Fruit fly (Drosophila melanogaster): ENCODE measurements around the gene CG12395.

The CG12395 gene

DNA sequence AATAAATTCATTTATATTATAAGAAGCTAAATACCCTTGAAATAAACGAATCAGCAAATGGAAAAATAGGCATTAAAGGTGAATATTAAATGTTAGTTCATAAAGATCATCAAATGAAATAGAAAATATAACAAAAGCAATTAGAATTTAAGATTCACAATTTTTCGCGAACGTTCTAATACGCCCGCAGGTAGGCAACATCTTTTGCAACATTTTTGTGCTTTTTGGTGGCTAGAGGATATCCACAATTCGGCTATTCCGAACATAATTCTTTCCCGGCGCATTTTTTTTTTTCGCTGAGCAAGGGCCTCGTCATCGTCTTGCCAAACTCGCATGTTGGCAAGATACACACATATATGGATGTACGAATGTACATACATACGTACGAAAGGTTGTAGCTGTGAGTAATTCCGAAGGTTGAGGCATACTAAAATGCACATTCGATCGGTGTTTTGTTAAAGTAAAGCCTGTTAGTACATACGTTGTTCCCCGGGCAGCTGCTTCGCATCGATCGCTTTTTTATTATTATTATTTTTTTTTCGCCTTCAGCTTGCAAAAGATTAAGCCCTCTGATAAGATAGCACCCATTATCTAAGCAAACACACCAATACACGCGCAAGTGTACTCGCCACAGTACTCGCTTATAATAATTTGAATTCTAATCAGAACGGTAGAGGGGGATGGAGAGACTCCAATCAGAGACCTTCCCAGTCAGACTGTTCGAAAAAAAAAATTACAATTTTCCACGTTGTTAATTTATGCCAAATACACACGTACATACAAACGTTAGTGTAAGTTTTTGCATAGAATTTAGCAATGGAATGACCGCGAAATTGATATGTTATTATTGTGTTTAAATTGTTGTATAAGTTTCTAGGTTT is 39.9 kb upstream of the CG12395 start (continued):
- no peak for TF ChIP-seq otp (GFP tag; IDR thresholded peaks at IDR 0.05)
- TF ChIP-seq jigr1 (GFP tag; IDR thresholded peaks at IDR 0.05), result no peak
- TF ChIP-seq zfh2 (GFP tag; optimal IDR thresholded peaks at IDR 0.05), result peak; percentile 38
- no peak for TF ChIP-seq NC2α (GFP tag; optimal IDR thresholded peaks at IDR 0.05)
- no peak for TF ChIP-seq CG2712 (tag; optimal IDR thresholded peaks at IDR 0.05)
- no peak; the same call in 1 of the 2 replicates for TF ChIP-seq lmd (GFP tag; IDR thresholded peaks at IDR 0.05)
- TF ChIP-seq crc (GFP tag; optimal IDR thresholded peaks at IDR 0.05), result no peak
- TF ChIP-seq CG13894 (tag; optimal IDR thresholded peaks at IDR 0.05), result no peak
- peak; percentile 20 for TF ChIP-seq CG30403 (GFP tag; optimal IDR thresholded peaks at IDR 0.05)
- TF ChIP-seq Hr3 (GFP tag; optimal IDR thresholded peaks at IDR 0.05), result no peak
- no peak for TF ChIP-seq dimm (GFP tag; IDR thresholded peaks at IDR 0.05)
- no peak for TF ChIP-seq Oaz (GFP tag; IDR thresholded peaks at IDR 0.05)
- TF ChIP-seq slbo (GFP tag; IDR thresholded peaks at IDR 0.05), result peak; percentile 63
- TF ChIP-seq Fer3 (tag; optimal IDR thresholded peaks at IDR 0.05), result peak; percentile 2
- TF ChIP-seq Rfx (GFP tag; IDR thresholded peaks at IDR 0.05), result peak; percentile 57; the same call in 1 of the 2 replicates
- no peak for TF ChIP-seq CrebB (tag; optimal IDR thresholded peaks at IDR 0.05)
- no peak for TF ChIP-seq prd (optimal IDR thresholded peaks at IDR 0.05)
- no peak for TF ChIP-seq prd (GFP tag; IDR thresholded peaks at IDR 0.05)
- no peak for TF ChIP-seq pnt (GFP tag; optimal IDR thresholded peaks at IDR 0.05)
- peak; percentile 45 for TF ChIP-seq grau (tag; optimal IDR thresholded peaks at IDR 0.05)
- TF ChIP-seq dmrt99B (tag; optimal IDR thresholded peaks at IDR 0.05), result peak; percentile 14
- no peak for TF ChIP-seq CG6683 (GFP tag; optimal IDR thresholded peaks at IDR 0.05)
- peak; percentile 14 for TF ChIP-seq CG15514 (GFP tag; optimal IDR thresholded peaks at IDR 0.05)
- 0 out of 2 replicates have a peak, but pooled peaks have one; percentile 7 for TF ChIP-seq Ada2b (GFP tag; IDR thresholded peaks at IDR 0.05)
- peak in 1 of 2 experiments; percentile 11 for TF ChIP-seq Hr51 (GFP tag; optimal IDR thresholded peaks at IDR 0.05)
- no peak for TF ChIP-seq HmgD (GFP tag; optimal IDR thresholded peaks at IDR 0.05)
- no peak for TF ChIP-seq run (tag; optimal IDR thresholded peaks at IDR 0.05)
- TF ChIP-seq CG6854 (GFP tag; optimal IDR thresholded peaks at IDR 0.05), result no peak
- TF ChIP-seq CG8944 (GFP tag; optimal IDR thresholded peaks at IDR 0.05), result no peak
- no peak for TF ChIP-seq wek (GFP tag; optimal IDR thresholded peaks at IDR 0.05)
- TF ChIP-seq tio (GFP tag; optimal IDR thresholded peaks at IDR 0.05), result no peak
- TF ChIP-seq CG11695 (GFP tag; IDR thresholded peaks at IDR 0.05), result 0 out of 3 replicates have a peak, but pooled peaks have one; percentile 17
- no peak for TF ChIP-seq sima (GFP tag; optimal IDR thresholded peaks at IDR 0.05)
- no peak for TF ChIP-seq bab2 (GFP tag; optimal IDR thresholded peaks at IDR 0.05)
- no peak for TF ChIP-seq CG14965 (GFP tag; optimal IDR thresholded peaks at IDR 0.05; ENCODE audit: borderline replicate concordance)
- no peak for TF ChIP-seq dati (GFP tag; IDR thresholded peaks at IDR 0.05)
- TF ChIP-seq zf30C (GFP tag; optimal IDR thresholded peaks at IDR 0.05), result no peak
- no peak for TF ChIP-seq kah (GFP tag; optimal IDR thresholded peaks at IDR 0.05)
- 0 out of 2 replicates have a peak, but pooled peaks have one; percentile 13 for TF ChIP-seq vvl (GFP tag; IDR thresholded peaks at IDR 0.05)
- peak; percentile 30 for TF ChIP-seq lbe (GFP tag; optimal IDR thresholded peaks at IDR 0.05)
- TF ChIP-seq stc (GFP tag; IDR thresholded peaks at IDR 0.05), result 0 out of 2 replicates have a peak, but pooled peaks have one; percentile 11
- peak; percentile 36 for TF ChIP-seq CG15269 (tag; optimal IDR thresholded peaks at IDR 0.05)
- TF ChIP-seq CG3065 (GFP tag; optimal IDR thresholded peaks at IDR 0.05), result no peak
- TF ChIP-seq C15 (GFP tag; IDR thresholded peaks at IDR 0.05), result no peak
- TF ChIP-seq CG8290 (GFP tag; optimal IDR thresholded peaks at IDR 0.05), result no peak
- TF ChIP-seq CG8290 (tag; optimal IDR thresholded peaks at IDR 0.05), result peak in 1 of 2 experiments; percentile 38
- TF ChIP-seq stwl (tag; optimal IDR thresholded peaks at IDR 0.05), result no peak
- no peak for TF ChIP-seq Dp (GFP tag; optimal IDR thresholded peaks at IDR 0.05)
- TF ChIP-seq CG2889 (GFP tag; IDR thresholded peaks at IDR 0.05), result no peak
- TF ChIP-seq phol (tag; optimal IDR thresholded peaks at IDR 0.05), result no peak
